Fruit fly (Drosophila melanogaster): ENCODE data around the gene alpha-Man-IIb.

DNA sequence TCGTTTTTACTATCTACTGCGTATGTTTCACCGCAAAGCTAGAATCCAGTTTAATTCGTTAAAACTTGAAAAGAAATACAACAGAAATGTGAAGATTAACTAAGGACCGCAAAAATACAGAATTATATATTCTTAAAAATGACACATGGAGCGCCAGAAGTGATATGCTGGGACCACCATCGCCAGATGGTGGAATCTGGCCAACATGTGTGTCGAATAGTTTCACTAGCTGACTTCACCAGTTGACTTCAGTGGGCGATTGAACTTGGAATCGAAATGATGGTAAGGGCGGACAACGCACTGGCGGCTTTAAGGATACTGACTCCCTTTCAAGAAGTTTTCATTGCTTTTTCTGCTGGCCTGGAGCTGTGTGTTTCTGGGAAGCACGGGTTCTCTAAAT lies 2.0 kb upstream of the alpha-Man-IIb start, which contains the start of gene CG9593:
- TF ChIP-seq CG8119 (GFP tag; IDR thresholded peaks at IDR 0.05) (no peak), CG11902 (GFP tag; optimal IDR thresholded peaks at IDR 0.05) (no peak), CG11762 (GFP tag; optimal IDR thresholded peaks at IDR 0.05; ENCODE audit: insufficient read depth) (no peak), CG6792 (GFP tag; optimal IDR thresholded peaks at IDR 0.05) (no peak), CG4318 (GFP tag; optimal IDR thresholded peaks at IDR 0.05) (no peak), OdsH (GFP tag; optimal IDR thresholded peaks at IDR 0.05) (no peak), Sox14 (GFP tag; optimal IDR thresholded peaks at IDR 0.05) (no peak), Gug (GFP tag; IDR thresholded peaks at IDR 0.05) (no peak), Blimp-1 (GFP tag; optimal IDR thresholded peaks at IDR 0.05) (no peak)
